Fruit fly (Drosophila melanogaster): ENCODE results near the gene Saf-B.

The Saf-B gene

DNA sequence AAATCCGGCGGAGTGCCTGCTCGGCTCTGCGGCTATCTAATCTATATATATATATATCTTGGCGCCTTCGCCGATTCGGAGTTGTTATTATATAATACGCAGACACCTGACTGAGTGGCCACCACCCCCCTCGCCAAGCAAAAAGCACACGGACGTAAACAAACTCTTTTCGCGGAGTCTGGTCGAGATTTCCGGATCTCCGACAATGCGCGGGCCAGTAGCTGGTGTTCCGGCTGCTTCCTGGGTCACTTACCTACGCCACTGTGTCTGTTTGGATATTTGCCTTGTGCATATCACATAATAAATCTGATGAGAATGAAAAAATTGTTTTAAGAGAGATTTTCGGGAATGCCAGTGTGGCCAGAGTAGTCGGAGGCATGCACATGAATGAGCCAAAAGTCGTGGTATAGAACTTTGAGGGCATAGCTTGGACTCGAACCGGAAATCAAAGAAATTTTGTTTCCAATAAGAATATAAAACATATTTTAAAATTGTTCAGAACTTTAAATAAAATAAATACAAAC lies 30.2 kb upstream of the Saf-B start, which contains the start of gene CG5805 (continued):
- TF ChIP-seq Blimp-1 (GFP tag; optimal IDR thresholded peaks at IDR 0.05), result peak; percentile 53
- peak; percentile 80 for TF ChIP-seq pb (GFP tag; optimal IDR thresholded peaks at IDR 0.05)
- peak; percentile 57 for TF ChIP-seq lilli (GFP tag; optimal IDR thresholded peaks at IDR 0.05)
- peak; percentile 64 for TF ChIP-seq pita (GFP tag; optimal IDR thresholded peaks at IDR 0.05)
- TF ChIP-seq eyg (GFP tag; optimal IDR thresholded peaks at IDR 0.05), result peak; percentile 72
- peak; percentile 20 for TF ChIP-seq oc (tag; optimal IDR thresholded peaks at IDR 0.05)
- peak; percentile 88 for TF ChIP-seq HmgZ (tag; optimal IDR thresholded peaks at IDR 0.05)
- TF ChIP-seq p53 (GFP tag; optimal IDR thresholded peaks at IDR 0.05), result peak; percentile 54
- TF ChIP-seq al (GFP tag; IDR thresholded peaks at IDR 0.05), result peak; percentile 84
- peak; percentile 71; the same call in 1 of the 3 replicates for TF ChIP-seq gce (GFP tag; IDR thresholded peaks at IDR 0.05)
- TF ChIP-seq CG18764 (GFP tag; optimal IDR thresholded peaks at IDR 0.05), result peak; percentile 75
- TF ChIP-seq NC2α (GFP tag; optimal IDR thresholded peaks at IDR 0.05), result peak; percentile 46
- TF ChIP-seq HLH4C (GFP tag; IDR thresholded peaks at IDR 0.05; ENCODE audit: partially characterized antibody), result no peak
- TF ChIP-seq CG6813 (GFP tag; optimal IDR thresholded peaks at IDR 0.05), result peak; percentile 89
- TF ChIP-seq HLH54F (GFP tag; optimal IDR thresholded peaks at IDR 0.05), result peak; percentile 70
- TF ChIP-seq inv (GFP tag; IDR thresholded peaks at IDR 0.05; ENCODE audit: partially characterized antibody), result 0 out of 2 replicates have a peak, but pooled peaks have one; percentile 21
- TF ChIP-seq Meics (GFP tag; optimal IDR thresholded peaks at IDR 0.05), result peak; percentile 94
- TF ChIP-seq dysf (GFP tag; IDR thresholded peaks at IDR 0.05), result peak; percentile 86
- peak; percentile 76 for TF ChIP-seq pzg (GFP tag; optimal IDR thresholded peaks at IDR 0.05)
- peak; percentile 86 for TF ChIP-seq CG12391 (tag; optimal IDR thresholded peaks at IDR 0.05)
- TF ChIP-seq CG8359 (GFP tag; optimal IDR thresholded peaks at IDR 0.05; ENCODE audit: borderline replicate concordance), result peak; percentile 79
- peak; percentile 59 for TF ChIP-seq org-1 (GFP tag; optimal IDR thresholded peaks at IDR 0.05)
- TF ChIP-seq hth (optimal IDR thresholded peaks at IDR 0.05), result no peak
- TF ChIP-seq Hr78 (GFP tag; optimal IDR thresholded peaks at IDR 0.05), result peak in 1 of 2 experiments; percentile 82
- peak; percentile 54; the same call in 1 of the 2 replicates for TF ChIP-seq ap (GFP tag; IDR thresholded peaks at IDR 0.05)
- TF ChIP-seq mam (GFP tag; optimal IDR thresholded peaks at IDR 0.05), result peak; percentile 61
- no peak for TF ChIP-seq gem (tag; optimal IDR thresholded peaks at IDR 0.05)
- peak; percentile 79 for TF ChIP-seq CG13624 (GFP tag; optimal IDR thresholded peaks at IDR 0.05)
- peak; percentile 76 for TF ChIP-seq CG10654 (GFP tag; optimal IDR thresholded peaks at IDR 0.05)
- TF ChIP-seq Hey (tag; optimal IDR thresholded peaks at IDR 0.05), result peak; percentile 62
- peak; percentile 60 for TF ChIP-seq GATAe (GFP tag; conservative IDR thresholded peaks at IDR 0.05)
- TF ChIP-seq CG18599 (GFP tag; optimal IDR thresholded peaks at IDR 0.05), result peak; percentile 84
- TF ChIP-seq CG9609 (GFP tag; optimal IDR thresholded peaks at IDR 0.05), result peak; percentile 73
- peak; percentile 88 for TF ChIP-seq YL-1 (GFP tag; optimal IDR thresholded peaks at IDR 0.05)
- TF ChIP-seq CG13424 (tag; optimal IDR thresholded peaks at IDR 0.05), result peak; percentile 57
- peak; percentile 43 for TF ChIP-seq CG8944 (GFP tag; optimal IDR thresholded peaks at IDR 0.05)
- peak; percentile 58 for TF ChIP-seq CG13894 (tag; optimal IDR thresholded peaks at IDR 0.05)
- TF ChIP-seq CG8388 (GFP tag; optimal IDR thresholded peaks at IDR 0.05), result peak; percentile 51
- TF ChIP-seq trem (tag; optimal IDR thresholded peaks at IDR 0.05), result peak; percentile 71
- TF ChIP-seq Fer2 (tag; optimal IDR thresholded peaks at IDR 0.05), result peak; percentile 80
- peak; percentile 82 for TF ChIP-seq ash1 (GFP tag; optimal IDR thresholded peaks at IDR 0.05)
- TF ChIP-seq CG1529 (GFP tag; optimal IDR thresholded peaks at IDR 0.05), result peak; percentile 70
- peak; percentile 52; the same call in 1 of the 2 replicates for TF ChIP-seq ssp (GFP tag; IDR thresholded peaks at IDR 0.05)
- TF ChIP-seq Eip74EF (GFP tag; optimal IDR thresholded peaks at IDR 0.05), result peak in 1 of 2 experiments; percentile 36
- no peak for TF ChIP-seq HLHmδ (GFP tag; optimal IDR thresholded peaks at IDR 0.05)
- no peak for TF ChIP-seq pan (optimal IDR thresholded peaks at IDR 0.05)
- TF ChIP-seq pan (GFP tag; optimal IDR thresholded peaks at IDR 0.05 in 1 of 2, IDR thresholded peaks at IDR 0.05 in 1 of 2), result peak in 1 of 2 experiments; percentile 86
- peak; percentile 84 for TF ChIP-seq CG12071 (GFP tag; optimal IDR thresholded peaks at IDR 0.05)
- peak; percentile 71 for TF ChIP-seq CG10321 (GFP tag; IDR thresholded peaks at IDR 0.05)

All from whole organism, embryonic.